Fruit fly (Drosophila melanogaster): ENCODE data around the gene Rcc1.

Rcc1 gene

dm6 chr3L:5932363-5932914, at the start of gene Rcc1:
Gene Rcc1 (minus strand): TSS chr3L:5932773.
- TF ChIP-seq ind (GFP tag; optimal IDR thresholded peaks at IDR 0.05) (peak; percentile 1), repo (GFP tag; optimal IDR thresholded peaks at IDR 0.05) (peak; percentile 9), Xrp1 (GFP tag; IDR thresholded peaks at IDR 0.05) (0 out of 2 replicates have a peak, but pooled peaks have one; percentile 29), CG15514 (GFP tag; optimal IDR thresholded peaks at IDR 0.05) (peak; percentile 90), CHES-1-like (GFP tag; optimal IDR thresholded peaks at IDR 0.05) (peak; percentile 23), CG1647 (GFP tag; optimal IDR thresholded peaks at IDR 0.05) (peak; percentile 30), HLH4C (GFP tag; IDR thresholded peaks at IDR 0.05; ENCODE audit: partially characterized antibody) (peak; percentile 85), dpn (GFP tag; optimal IDR thresholded peaks at IDR 0.05) (peak; percentile 14 to 24), vfl (GFP tag; optimal IDR thresholded peaks at IDR 0.05) (peak; percentile 29), CG9932 (GFP tag; IDR thresholded peaks at IDR 0.05) (peak; percentile 43; the same call in 1 of the 2 replicates), TFAM (GFP tag; optimal IDR thresholded peaks at IDR 0.05) (no peak), org-1 (GFP tag; optimal IDR thresholded peaks at IDR 0.05) (no peak), CG10267 (tag; optimal IDR thresholded peaks at IDR 0.05) (peak; percentile 69), CG3995 (GFP tag; optimal IDR thresholded peaks at IDR 0.05) (peak; percentile 27), amos (GFP tag; IDR thresholded peaks at IDR 0.05; ENCODE audit: partially characterized antibody) (peak; percentile 45), D19B (GFP tag; optimal IDR thresholded peaks at IDR 0.05) (no peak), insv (GFP tag; optimal IDR thresholded peaks at IDR 0.05) (peak in 1 of 2 experiments; percentile 63), gsb (GFP tag; IDR thresholded peaks at IDR 0.05) (no peak), NfI (GFP tag; optimal IDR thresholded peaks at IDR 0.05) (peak; percentile 17), Opbp (GFP tag; IDR thresholded peaks at IDR 0.05; ENCODE audit: partially characterized antibody) (peak; percentile 56; the same call in 2 of the 3 replicates), CoRest (tag; optimal IDR thresholded peaks at IDR 0.05) (peak; percentile 53), inv (GFP tag; IDR thresholded peaks at IDR 0.05; ENCODE audit: partially characterized antibody) (peak; percentile 54), chinmo (GFP tag; IDR thresholded peaks at IDR 0.05; ENCODE audit: partially characterized antibody) (0 out of 4 replicates have a peak, but pooled peaks have one; percentile 69), CG15601 (tag; optimal IDR thresholded peaks at IDR 0.05) (peak; percentile 32), gsb-n (tag; optimal IDR thresholded peaks at IDR 0.05) (peak; percentile 2), shn (GFP tag; optimal IDR thresholded peaks at IDR 0.05) (peak; percentile 58), CG7556 (GFP tag; optimal IDR thresholded peaks at IDR 0.05) (no peak), hb (GFP tag; IDR thresholded peaks at IDR 0.05; ENCODE audit: partially characterized antibody) (peak; percentile 59; the same call in 1 of the 3 replicates), crp (GFP tag; optimal IDR thresholded peaks at IDR 0.05) (peak in 1 of 2 experiments; percentile 79), ac (GFP tag; optimal IDR thresholded peaks at IDR 0.05) (peak; percentile 16), CG30020 (tag; optimal IDR thresholded peaks at IDR 0.05) (peak; percentile 49), E2f2 (GFP tag; IDR thresholded peaks at IDR 0.05) (peak; percentile 94), Fer3 (tag; optimal IDR thresholded peaks at IDR 0.05) (no peak), Max (GFP tag; optimal IDR thresholded peaks at IDR 0.05) (peak; percentile 2), CG12659 (GFP tag; optimal IDR thresholded peaks at IDR 0.05) (peak; percentile 48), Hr78 (GFP tag; optimal IDR thresholded peaks at IDR 0.05) (peak in 1 of 2 experiments; percentile 45), Bgb (GFP tag; IDR thresholded peaks at IDR 0.05; ENCODE audit: partially characterized antibody) (peak; percentile 65), Mad (GFP tag; optimal IDR thresholded peaks at IDR 0.05) (peak; percentile 0), Scr (GFP tag; IDR thresholded peaks at IDR 0.05; ENCODE audit: partially characterized antibody) (peak; percentile 70), CG9797 (GFP tag; optimal IDR thresholded peaks at IDR 0.05) (peak; percentile 70), CG11504 (tag; optimal IDR thresholded peaks at IDR 0.05) (peak; percentile 53), dati (GFP tag; IDR thresholded peaks at IDR 0.05) (no peak), CG12155 (GFP tag; optimal IDR thresholded peaks at IDR 0.05) (peak; percentile 57), Adf1 (GFP tag; IDR thresholded peaks at IDR 0.05) (peak; percentile 40; the same call in 1 of the 2 replicates), stwl (tag; optimal IDR thresholded peaks at IDR 0.05) (peak; percentile 52), CG6791 (GFP tag; IDR thresholded peaks at IDR 0.05; ENCODE audit: partially characterized antibody) (0 out of 3 replicates have a peak, but pooled peaks have one; percentile 46), CG16813 (GFP tag; IDR thresholded peaks at IDR 0.05; ENCODE audit: partially characterized antibody) (peak; percentile 66; the same call in 2 of the 3 replicates)

Data from whole organism, embryonic.